Fruit fly (Drosophila melanogaster) whole organism, prepupa: ENCODE measurements around the gene IleRS-m.

Source experiments
- Blimp-1 ChIP-seq: fragments of 200-800 bp; sonication (Bioruptor generic); optimal IDR thresholded peaks from 3 replicates; lab custom pipeline; 2017; ENCODE audit warnings: missing biosample characterization, missing genetic modification characterization, mild to moderate bottlenecking, moderate library complexity, missing genetic modification reagents
- CG11294 ChIP-seq: fragments of 200-800 bp; sonication (Bioruptor generic); IDR thresholded peaks from 2 replicates; pipeline ENCODE4 v1.3.6; 2022; ENCODE audit warnings: missing biosample characterization, missing genetic modification characterization
- CG11902 ChIP-seq: fragments of 200-800 bp; sonication (Bioruptor generic); optimal IDR thresholded peaks from 3 replicates; lab custom pipeline; 2016; ENCODE audit warnings: missing biosample characterization, missing genetic modification characterization
- CG15336 ChIP-seq: fragments of 200-800 bp; sonication (Bioruptor generic); IDR thresholded peaks from 2 replicates; pipeline ENCODE4 v1.3.6; 2022; ENCODE audit warnings: missing biosample characterization, missing genetic modification characterization
- CG1621 ChIP-seq: fragments of 200-800 bp; sonication (Bioruptor generic); optimal IDR thresholded peaks from 3 replicates; lab custom pipeline; 2018; ENCODE audit warnings: missing biosample characterization, mild to moderate bottlenecking, missing genetic modification characterization
- CG16779 ChIP-seq: fragments of 200-800 bp; sonication (Bioruptor generic); optimal IDR thresholded peaks from 3 replicates; lab custom pipeline; 2017; ENCODE audit warnings: missing biosample characterization, mild to moderate bottlenecking, missing genetic modification characterization
- CG3032 ChIP-seq: fragments of 200-800 bp; optimal IDR thresholded peaks from 2 replicates; lab custom pipeline; 2019; ENCODE audit warnings: missing biosample characterization, mild to moderate bottlenecking, missing genetic modification characterization, moderate library complexity
- CG31627 ChIP-seq: fragments of 200-800 bp; sonication (Bioruptor generic); optimal IDR thresholded peaks from 3 replicates; lab custom pipeline; 2016; ENCODE audit warnings: missing biosample characterization, missing genetic modification characterization
- CG34406 ChIP-seq: fragments of 200-800 bp; sonication (Bioruptor generic); optimal IDR thresholded peaks from 3 replicates; lab custom pipeline; 2016; ENCODE audit warnings: missing biosample characterization, missing genetic modification characterization
- CG3919 ChIP-seq: fragments of 200-800 bp; sonication (Bioruptor generic); optimal IDR thresholded peaks from 3 replicates; lab custom pipeline; 2016; ENCODE audit warnings: missing biosample characterization, missing genetic modification characterization
- CG6276 ChIP-seq: fragments of 200-800 bp; sonication (Bioruptor generic); optimal IDR thresholded peaks from 2 replicates; lab custom pipeline; 2017; ENCODE audit warnings: missing biosample characterization, mild to moderate bottlenecking, missing genetic modification characterization
- CG6792 ChIP-seq: fragments of 200-800 bp; sonication (Bioruptor generic); optimal IDR thresholded peaks from 3 replicates; lab custom pipeline; 2016; ENCODE audit warnings: missing biosample characterization, missing genetic modification characterization
- CG6854 ChIP-seq: fragments of 200-800 bp; sonication (Bioruptor generic); optimal IDR thresholded peaks from 2 replicates; lab custom pipeline; 2017; ENCODE audit warnings: missing biosample characterization, mild to moderate bottlenecking, missing genetic modification characterization
- CG7368 ChIP-seq: fragments of 200-800 bp; sonication (Bioruptor generic); optimal IDR thresholded peaks from 3 replicates; lab custom pipeline; 2016; ENCODE audit warnings: missing biosample characterization, missing genetic modification characterization
- CG8119 ChIP-seq: fragments of 200-800 bp; sonication (Bioruptor generic); IDR thresholded peaks from 3 replicates; pipeline ENCODE4 v1.3.6; 2022; ENCODE audit warnings: missing biosample characterization, missing genetic modification characterization
- CG8632 ChIP-seq: fragments of 200-800 bp; sonication (Bioruptor generic); optimal IDR thresholded peaks from 3 replicates; lab custom pipeline; 2016; ENCODE audit warnings: missing biosample characterization, missing genetic modification characterization
- Eip75B ChIP-seq: fragments of 200-800 bp; sonication (Bioruptor generic); optimal IDR thresholded peaks from 3 replicates; lab custom pipeline; 2016; ENCODE audit warnings: missing biosample characterization, missing genetic modification characterization
- Eip78C ChIP-seq: fragments of 200-800 bp; sonication (Bioruptor generic); peaks from one replicate; lab custom pipeline; 2016; ENCODE audit warnings: missing biosample characterization, missing genetic modification characterization
- Eip93F ChIP-seq: fragments of 200-800 bp; sonication (Bioruptor generic); optimal IDR thresholded peaks from 2 replicates; lab custom pipeline; 2016; ENCODE audit warnings: missing biosample characterization, mild to moderate bottlenecking, missing genetic modification characterization
- Ets21C ChIP-seq: fragments of 200-800 bp; sonication (Bioruptor generic); optimal IDR thresholded peaks from 3 replicates; lab custom pipeline; 2016; ENCODE audit warnings: missing biosample characterization, missing genetic modification characterization
- Ets96B ChIP-seq: fragments of 200-800 bp; optimal IDR thresholded peaks from 2 replicates; lab custom pipeline; 2019; ENCODE audit warnings: missing biosample characterization, mild to moderate bottlenecking, missing genetic modification characterization, moderate library complexity
- Gug ChIP-seq: fragments of 200-800 bp; sonication (Bioruptor generic); IDR thresholded peaks from 2 replicates; pipeline ENCODE4 v1.3.6; 2022; ENCODE audit warnings: missing biosample characterization, missing genetic modification characterization
- Hr4 ChIP-seq: fragments of 200-800 bp; sonication (Bioruptor generic); optimal IDR thresholded peaks from 3 replicates; lab custom pipeline; 2016; ENCODE audit warnings: missing biosample characterization, missing genetic modification characterization
- Lpt ChIP-seq: fragments of 200-800 bp; sonication (Bioruptor generic); optimal IDR thresholded peaks from 3 replicates; lab custom pipeline; 2016; ENCODE audit warnings: missing biosample characterization, missing genetic modification characterization
- Met ChIP-seq: fragments of 200-800 bp; sonication (Bioruptor generic); optimal IDR thresholded peaks from 3 replicates; lab custom pipeline; 2016; ENCODE audit warnings: missing biosample characterization, missing genetic modification characterization
- Sox102F ChIP-seq: fragments of 200-800 bp; sonication (Bioruptor generic); optimal IDR thresholded peaks from 2 replicates; lab custom pipeline; 2016; ENCODE audit warnings: missing biosample characterization, mild to moderate bottlenecking, missing genetic modification characterization
- Sox14 ChIP-seq: fragments of 200-800 bp; sonication (Bioruptor generic); optimal IDR thresholded peaks from 3 replicates; lab custom pipeline; 2016; ENCODE audit warnings: missing biosample characterization, missing genetic modification characterization
- Sox15 ChIP-seq: fragments of 200-800 bp; sonication (Bioruptor generic); optimal IDR thresholded peaks from 3 replicates; lab custom pipeline; 2016; ENCODE audit warnings: missing biosample characterization, missing genetic modification characterization
- cyc ChIP-seq: fragments of 200-800 bp; sonication (Bioruptor generic); optimal IDR thresholded peaks from 3 replicates; lab custom pipeline; 2016; ENCODE audit warnings: missing biosample characterization, missing genetic modification characterization
- dac ChIP-seq: fragments of 200-800 bp; sonication (Bioruptor generic); optimal IDR thresholded peaks from 2 replicates; lab custom pipeline; 2017; ENCODE audit warnings: missing biosample characterization, mild to moderate bottlenecking, missing genetic modification characterization
- dsx ChIP-seq: fragments of 200-800 bp; optimal IDR thresholded peaks from 3 replicates; lab custom pipeline; 2019; ENCODE audit warnings: missing biosample characterization, mild to moderate bottlenecking, missing genetic modification characterization, moderate library complexity; ENCODE audit not compliant: poor library complexity, severe bottlenecking
- eg ChIP-seq: fragments of 200-800 bp; sonication (Bioruptor generic); IDR thresholded peaks from 3 replicates; pipeline ENCODE4 v1.3.6; 2022; ENCODE audit warnings: missing biosample characterization, missing genetic modification characterization
- esn ChIP-seq: fragments of 200-800 bp; sonication (Bioruptor generic); optimal IDR thresholded peaks from 2 replicates; lab custom pipeline; 2016; ENCODE audit warnings: missing biosample characterization, mild to moderate bottlenecking, missing genetic modification characterization, moderate library complexity
- fkh ChIP-seq: fragments of 200-800 bp; sonication (Bioruptor generic); optimal IDR thresholded peaks from 3 replicates; lab custom pipeline; 2017; ENCODE audit warnings: missing biosample characterization, mild to moderate bottlenecking, missing genetic modification characterization, moderate library complexity
- lz ChIP-seq: fragments of 200-800 bp; sonication (Bioruptor generic); optimal IDR thresholded peaks from 3 replicates; lab custom pipeline; 2016; ENCODE audit warnings: missing biosample characterization, missing genetic modification characterization
- spab ChIP-seq: fragments of 200-800 bp; sonication (Bioruptor generic); optimal IDR thresholded peaks from 2 replicates; lab custom pipeline; 2017; ENCODE audit warnings: missing biosample characterization, mild to moderate bottlenecking, missing genetic modification characterization, missing genetic modification reagents
- ss ChIP-seq, 2 experiments: fragments of 200-800 bp; sonication (Bioruptor generic); optimal IDR thresholded peaks; 2 replicates in 1 of 2; 3 replicates in 1 of 2; lab custom pipeline; 2017 to 2018; ENCODE audit warnings: mild to moderate bottlenecking in 2 of 2, missing biosample characterization in 2 of 2, missing genetic modification characterization in 2 of 2, moderate library complexity in 1 of 2
- svp ChIP-seq: fragments of 200-800 bp; sonication (Bioruptor generic); peaks from one replicate; lab custom pipeline; 2016; ENCODE audit warnings: missing biosample characterization, missing genetic modification characterization
- topi ChIP-seq: fragments of 200-800 bp; sonication (Bioruptor generic); optimal IDR thresholded peaks from 3 replicates; lab custom pipeline; 2016; ENCODE audit warnings: missing biosample characterization, missing genetic modification characterization

IleRS-m gene

dm6 chr3L:16113003-16113606 is 13.0 kb downstream of the IleRS-m start, which contains the start of gene Taf4:
TSS of gene Taf4 (plus strand) at chr3L:16113212.
- no peak for TF ChIP-seq svp (GFP tag; lab: Kevin White, UChicago)
- peak; percentile 89; the same call in 1 of the 3 replicates for TF ChIP-seq CG8119 (GFP tag; lab: Robert Waterston, UW)
- TF ChIP-seq, all 60 proteins: peak for 1

- TF ChIP-seq fkh (no peak), Hr4 (GFP tag; lab: Kevin White, UChicago) (peak; percentile 88), CG6792 (GFP tag; lab: Kevin White, UChicago) (peak; percentile 84), CG8632 (GFP tag; lab: Kevin White, UChicago) (peak; percentile 80), esn (peak; percentile 92), Gug (peak; percentile 77), CG3032 (tag; lab: Kevin White, UChicago) (peak; percentile 80), Ets21C (no peak), dsx (peak; percentile 73), cyc (GFP tag; lab: Kevin White, UChicago) (peak; percentile 87), topi (peak; percentile 91), spab (no peak), Lpt (GFP tag; lab: Kevin White, UChicago) (no peak), CG3919 (peak; percentile 86), CG1621 (tag; lab: Kevin White, UChicago) (no peak), CG6854 (GFP tag; lab: Kevin White, UChicago) (peak; percentile 65), Sox102F (peak; percentile 83), Ets96B (tag; lab: Kevin White, UChicago) (peak; percentile 82), CG34406 (peak; percentile 77), Sox15 (GFP tag; lab: Kevin White, UChicago) (peak; percentile 77), Blimp-1 (GFP tag; lab: Kevin White, UChicago) (peak; percentile 68), CG11902 (GFP tag; lab: Kevin White, UChicago) (peak; percentile 75), CG31627 (peak; percentile 92), svp (GFP tag; lab: Kevin White, UChicago) (no peak), Eip75B (GFP tag; lab: Kevin White, UChicago) (no peak), ss (GFP tag; optimal IDR thresholded peaks at IDR 0.05; lab: Kevin White, UChicago) (no peak), Eip78C (GFP tag; lab: Kevin White, UChicago) (peak; percentile 97), CG7368 (GFP tag; lab: Kevin White, UChicago) (peak; percentile 85), Met (GFP tag; lab: Kevin White, UChicago) (no peak), dac (GFP tag; lab: Kevin White, UChicago) (no peak), CG6276 (GFP tag; lab: Kevin White, UChicago) (no peak), CG15336 (GFP tag; lab: Robert Waterston, UW) (peak; percentile 87), lz (GFP tag; lab: Kevin White, UChicago) (peak; percentile 90), CG16779 (tag; lab: Kevin White, UChicago) (no peak), CG11294 (GFP tag; lab: Robert Waterston, UW) (peak; percentile 62; the same call in 1 of the 2 replicates), eg (peak; percentile 90; the same call in 2 of the 3 replicates), Eip93F (GFP tag; lab: Kevin White, UChicago) (peak; percentile 92), Sox14 (GFP tag; lab: Kevin White, UChicago) (peak; percentile 92)
These were observed 13.7 kb downstream of the IleRS-m start for dm6 chr3L:16113607-16114337.
